Worm (Caenorhabditis elegans) whole organism, L2 larva: ENCODE results near the gene W08E12.4.

Experiments used
- alr-1 ChIP-seq: fragments of 150-350 bp; optimal IDR thresholded peaks from 2 replicates; lab custom pipeline; 2014; ENCODE audit warnings: missing biosample characterization, missing genetic modification characterization
- lin-13 ChIP-seq: fragments of 150-350 bp; optimal IDR thresholded peaks from 2 replicates; lab custom pipeline; 2014; ENCODE audit warnings: missing biosample characterization, missing genetic modification reagents, missing genetic modification characterization
- lsy-2 ChIP-seq, 2 experiments: fragments of 150-350 bp in 1 of 2; sonication (generic microtip) in 1 of 2; optimal IDR thresholded peaks; 2 replicates each; lab custom pipeline; 2014 to 2017; ENCODE audit warnings: missing biosample characterization in 2 of 2, missing genetic modification characterization in 2 of 2
- nhr-21 ChIP-seq: fragments of 150-350 bp; optimal IDR thresholded peaks from 2 replicates; lab custom pipeline; 2014; ENCODE audit warnings: missing biosample characterization, missing genetic modification characterization
- zag-1 ChIP-seq: fragments of 150-350 bp; optimal IDR thresholded peaks from 2 replicates; lab custom pipeline; 2014; ENCODE audit warnings: missing biosample characterization, missing genetic modification characterization

DNA sequence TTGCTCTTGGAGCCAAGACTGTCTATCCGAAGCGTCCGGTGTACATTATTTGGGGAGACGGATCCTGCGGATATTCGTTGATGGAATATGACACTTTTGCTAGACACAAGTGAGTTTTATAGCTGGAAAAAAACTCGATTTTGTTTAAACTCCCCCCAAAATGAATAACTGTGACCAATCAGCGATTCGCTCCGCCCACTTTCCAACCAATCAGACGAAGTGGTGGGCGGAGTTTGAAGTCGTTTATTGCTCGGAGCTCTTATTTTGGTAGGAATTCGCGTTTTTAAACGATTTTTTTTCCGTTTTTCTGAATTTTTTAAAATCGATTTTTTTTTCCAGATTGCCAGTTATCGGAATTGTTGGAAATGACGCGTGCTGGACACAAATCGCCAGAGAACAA, 40.4 kb upstream of the W08E12.4 start:
- TF ChIP-seq zag-1 (tag; lab: Kevin White, UChicago) (no peak), nhr-21 (tag; lab: Kevin White, UChicago) (no peak), lin-13 (no peak), alr-1 (tag; lab: Kevin White, UChicago) (no peak), lsy-2 (tag; optimal IDR thresholded peaks at IDR 0.05; lab: Kevin White, UChicago) (no peak)
